Worm (Caenorhabditis elegans) whole organism, L1 larva: Measurements from ENCODE around the gene F08G2.8.

Experiments used
- C34B4.2 ChIP-seq: sonication (generic microtip); optimal IDR thresholded peaks from 2 replicates; lab custom pipeline; 2017; ENCODE audit warnings: mild to moderate bottlenecking, missing genetic modification characterization, missing compliant biosample characterization
- ama-1 ChIP-seq: fragments of 150-350 bp; optimal IDR thresholded peaks from 2 replicates; lab custom pipeline; 2014
- lin-14 ChIP-seq: fragments of 200-800 bp; sonication (Bioruptor generic); optimal IDR thresholded peaks from 2 replicates; lab custom pipeline; 2018; ENCODE audit warnings: mild to moderate bottlenecking, missing genetic modification characterization, moderate library complexity, missing compliant biosample characterization
- lin-15B ChIP-seq: fragments of 150-350 bp; sonication (generic microtip); optimal IDR thresholded peaks from 3 replicates; lab custom pipeline; 2014; ENCODE audit warnings: missing biosample characterization, missing genetic modification characterization
- mep-1 ChIP-seq: fragments of 150-350 bp; optimal IDR thresholded peaks from 2 replicates; lab custom pipeline; 2014; ENCODE audit warnings: missing biosample characterization, missing genetic modification characterization
- nhr-28 ChIP-seq: fragments of 150-350 bp; optimal IDR thresholded peaks from 2 replicates; lab custom pipeline; 2014; ENCODE audit warnings: missing biosample characterization, missing genetic modification characterization
- nhr-84 ChIP-seq: sonication (generic microtip); optimal IDR thresholded peaks from 2 replicates; lab custom pipeline; 2017; ENCODE audit warnings: missing biosample characterization, missing genetic modification characterization
- snpc-4 ChIP-seq: fragments of 150-350 bp; optimal IDR thresholded peaks from 2 replicates; lab custom pipeline; 2014; ENCODE audit warnings: missing biosample characterization, missing genetic modification characterization
- tbx-2 ChIP-seq: sonication (generic microtip); optimal IDR thresholded peaks from 2 replicates; lab custom pipeline; 2016; ENCODE audit warnings: missing genetic modification characterization, missing compliant biosample characterization
- unc-62 ChIP-seq: fragments of 150-350 bp; optimal IDR thresholded peaks from 2 replicates; lab custom pipeline; 2014; ENCODE audit warnings: missing biosample characterization, missing genetic modification reagents, missing genetic modification characterization
- unc-86 ChIP-seq: sonication (generic microtip); optimal IDR thresholded peaks from 2 replicates; lab custom pipeline; 2016; ENCODE audit warnings: missing genetic modification characterization, missing compliant biosample characterization

DNA sequence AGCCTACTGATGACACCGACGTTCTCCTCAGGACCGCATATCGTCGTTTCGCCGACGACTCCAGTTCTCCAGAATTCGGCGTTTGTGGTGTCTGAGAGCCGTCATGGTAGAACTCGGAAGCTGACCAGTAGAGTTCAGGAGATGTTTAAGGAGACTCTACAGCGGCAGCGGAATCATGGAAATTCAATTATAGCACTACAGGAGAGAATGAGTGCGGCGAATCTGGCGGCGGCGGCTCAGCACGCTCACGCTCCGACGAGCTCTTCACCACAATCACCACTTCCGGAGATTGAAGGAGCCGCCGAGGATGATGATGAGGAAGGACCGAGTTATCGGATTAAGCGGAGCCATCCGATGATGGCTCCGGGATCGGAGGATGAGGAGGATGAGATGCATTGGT lies 27.5 kb downstream of the F08G2.8 start:
- TF ChIP-seq tbx-2 (tag; lab: Kevin White, UChicago) (no peak), lin-15B (tag; lab: Kevin White, UChicago) (no peak), lin-14 (GFP tag; lab: Kevin White, UChicago) (no peak), ama-1 (lab: Kevin White, UChicago) (no peak), mep-1 (tag; lab: Kevin White, UChicago) (no peak), nhr-84 (tag; lab: Kevin White, UChicago) (no peak), nhr-28 (tag; lab: Kevin White, UChicago) (no peak), snpc-4 (tag; lab: Kevin White, UChicago) (no peak), unc-62 (GFP tag; lab: Kevin White, UChicago) (no peak), C34B4.2 (tag; lab: Kevin White, UChicago) (no peak), unc-86 (tag; lab: Kevin White, UChicago) (no peak)
